Worm (Caenorhabditis elegans) whole organism, young adult: ENCODE results near the gene atf-4.

Source experiments
- C06A6.2 ChIP-seq: fragments of 200-800 bp; sonication (Bioruptor generic); conservative IDR thresholded peaks from 2 replicates; pipeline ENCODE4 v1.3.6; 2022; ENCODE audit warnings: missing genetic modification characterization, missing compliant biosample characterization
- F33H1.4 ChIP-seq: fragments of 200-800 bp; sonication (Bioruptor generic); IDR thresholded peaks from 2 replicates; pipeline ENCODE4 v1.3.6; 2022; ENCODE audit warnings: missing genetic modification reagents, missing genetic modification characterization, missing compliant biosample characterization
- F37B4.10 ChIP-seq: fragments of 200-800 bp; sonication (Bioruptor generic); IDR thresholded peaks from 2 replicates; pipeline ENCODE4 v1.3.6; 2022; ENCODE audit warnings: missing genetic modification characterization, missing compliant biosample characterization
- F57A8.1 ChIP-seq: fragments of 200-800 bp; sonication (Bioruptor generic); optimal IDR thresholded peaks from 2 replicates; lab custom pipeline; 2018; ENCODE audit warnings: mild to moderate bottlenecking, missing genetic modification characterization, moderate library complexity, missing compliant biosample characterization
- K12H6.12 ChIP-seq: fragments of 200-800 bp; sonication (Bioruptor generic); optimal IDR thresholded peaks from 2 replicates; lab custom pipeline; 2018; ENCODE audit warnings: mild to moderate bottlenecking, missing genetic modification characterization, missing compliant biosample characterization
- Y56A3A.18 ChIP-seq: fragments of 200-800 bp; sonication (Bioruptor generic); IDR thresholded peaks from 2 replicates; pipeline ENCODE4 v1.3.6; 2022; ENCODE audit warnings: missing genetic modification reagents, missing genetic modification characterization, missing compliant biosample characterization
- Y79H2A.3 ChIP-seq: fragments of 200-800 bp; sonication (Bioruptor generic); conservative IDR thresholded peaks from 2 replicates; pipeline ENCODE4 v1.3.6; 2022; ENCODE audit warnings: missing genetic modification reagents, missing genetic modification characterization, missing compliant biosample characterization
- ZK185.1 ChIP-seq: sonication (generic microtip); optimal IDR thresholded peaks from 2 replicates; lab custom pipeline; 2016; ENCODE audit warnings: mild to moderate bottlenecking, missing genetic modification characterization, missing compliant biosample characterization; ENCODE audit not compliant: poor library complexity, severe bottlenecking
- ama-1 ChIP-seq, 3 experiments: fragments of 150-350 bp in 1 of 3; sonication (generic microtip) in 2 of 3; optimal IDR thresholded peaks; 2 replicates each; lab custom pipeline; 2014 to 2018; ENCODE audit warnings: missing biosample characterization in 2 of 3, missing genetic modification characterization in 2 of 3, missing genetic modification reagents in 2 of 3
- athp-1 ChIP-seq: sonication (generic microtip); optimal IDR thresholded peaks from 2 replicates; lab custom pipeline; 2017; ENCODE audit warnings: mild to moderate bottlenecking, missing genetic modification characterization, missing compliant biosample characterization
- attf-3 ChIP-seq: fragments of 200-800 bp; sonication (Bioruptor generic); conservative IDR thresholded peaks from 2 replicates; pipeline ENCODE4 v1.3.6; 2022; ENCODE audit warnings: missing genetic modification reagents, missing genetic modification characterization, missing compliant biosample characterization
- attf-5 ChIP-seq: fragments of 200-800 bp; sonication (Bioruptor generic); optimal IDR thresholded peaks from 2 replicates; lab custom pipeline; 2018; ENCODE audit warnings: mild to moderate bottlenecking, missing genetic modification characterization, missing compliant biosample characterization
- attf-6 ChIP-seq: fragments of 200-800 bp; sonication (Bioruptor generic); IDR thresholded peaks from 2 replicates; pipeline ENCODE4 v1.3.6; 2022; ENCODE audit warnings: missing genetic modification reagents, missing genetic modification characterization, missing compliant biosample characterization
- ceh-40 ChIP-seq: fragments of 200-800 bp; sonication (Bioruptor generic); IDR thresholded peaks from 2 replicates; pipeline ENCODE4 v1.3.6; 2022; ENCODE audit warnings: missing genetic modification characterization, missing compliant biosample characterization
- ceh-58 ChIP-seq: fragments of 200-800 bp; sonication (Bioruptor generic); IDR thresholded peaks from 2 replicates; pipeline ENCODE4 v1.3.6; 2022; ENCODE audit warnings: missing genetic modification characterization, missing compliant biosample characterization
- ceh-79 ChIP-seq: sonication (generic microtip); optimal IDR thresholded peaks from 2 replicates; lab custom pipeline; 2017; ENCODE audit warnings: mild to moderate bottlenecking, missing genetic modification characterization, missing compliant biosample characterization
- ceh-91 ChIP-seq: fragments of 200-800 bp; sonication (Bioruptor generic); IDR thresholded peaks from 2 replicates; pipeline ENCODE4 v1.3.6; 2022; ENCODE audit warnings: missing genetic modification reagents, missing genetic modification characterization, missing compliant biosample characterization
- chd-7 ChIP-seq: sonication (generic microtip); optimal IDR thresholded peaks from 2 replicates; lab custom pipeline; 2016; ENCODE audit warnings: mild to moderate bottlenecking, missing genetic modification characterization, moderate library complexity, missing compliant biosample characterization
- die-1 ChIP-seq: sonication (generic microtip); optimal IDR thresholded peaks from 2 replicates; lab custom pipeline; 2016; ENCODE audit warnings: missing genotype, mild to moderate bottlenecking, missing genetic modification characterization, missing compliant biosample characterization
- ekl-4 ChIP-seq: fragments of 200-800 bp; sonication (Bioruptor generic); IDR thresholded peaks from 2 replicates; pipeline ENCODE4 v1.3.6; 2022; ENCODE audit warnings: missing genetic modification reagents, missing genetic modification characterization, missing compliant biosample characterization
- ets-4 ChIP-seq: fragments of 200-800 bp; sonication (Bioruptor generic); optimal IDR thresholded peaks from 2 replicates; lab custom pipeline; 2018; ENCODE audit warnings: mild to moderate bottlenecking, missing genetic modification characterization, missing compliant biosample characterization
- fkh-3 ChIP-seq: sonication (generic microtip); optimal IDR thresholded peaks from 2 replicates; lab custom pipeline; 2016; ENCODE audit warnings: mild to moderate bottlenecking, missing genetic modification characterization, missing compliant biosample characterization
- gei-17 ChIP-seq: fragments of 200-800 bp; sonication (Bioruptor generic); optimal IDR thresholded peaks from 2 replicates; lab custom pipeline; 2018; ENCODE audit warnings: mild to moderate bottlenecking, missing genetic modification characterization, missing compliant biosample characterization
- hlh-12 ChIP-seq: sonication (generic microtip); optimal IDR thresholded peaks from 2 replicates; lab custom pipeline; 2016; ENCODE audit warnings: missing genetic modification characterization, missing compliant biosample characterization
- hmg-1.2 ChIP-seq: fragments of 200-800 bp; sonication (Bioruptor generic); IDR thresholded peaks from 2 replicates; pipeline ENCODE4 v1.3.6; 2022; ENCODE audit warnings: missing genetic modification reagents, missing genetic modification characterization, missing compliant biosample characterization
- hsf-1 ChIP-seq: fragments of 200-800 bp; sonication (Bioruptor generic); IDR thresholded peaks from 2 replicates; pipeline ENCODE4 v1.3.6; 2022; ENCODE audit warnings: missing genetic modification reagents, missing genetic modification characterization, missing compliant biosample characterization
- lin-26 ChIP-seq: fragments of 200-800 bp; sonication (Bioruptor generic); IDR thresholded peaks from 2 replicates; pipeline ENCODE4 v1.3.6; 2022; ENCODE audit warnings: missing genetic modification reagents, missing genetic modification characterization, missing compliant biosample characterization
- lin-40 ChIP-seq: sonication (generic microtip); optimal IDR thresholded peaks from 2 replicates; lab custom pipeline; 2016; ENCODE audit warnings: missing genetic modification characterization, mild to moderate bottlenecking, missing compliant biosample characterization, missing genotype, missing genetic modification reagents
- lsl-1 ChIP-seq: fragments of 200-800 bp; sonication (Bioruptor generic); optimal IDR thresholded peaks from 2 replicates; lab custom pipeline; 2018; ENCODE audit warnings: mild to moderate bottlenecking, missing genetic modification characterization, moderate library complexity, missing compliant biosample characterization
- lsy-27 ChIP-seq: sonication (generic microtip); optimal IDR thresholded peaks from 2 replicates; lab custom pipeline; 2017; ENCODE audit warnings: missing genetic modification characterization, mild to moderate bottlenecking, missing compliant biosample characterization, antibody characterized with exemption, missing genotype, borderline replicate concordance; ENCODE audit not compliant: insufficient read depth
- madf-3 ChIP-seq: fragments of 200-800 bp; sonication (Bioruptor generic); IDR thresholded peaks from 2 replicates; pipeline ENCODE4 v1.3.6; 2022; ENCODE audit warnings: missing genetic modification reagents, missing genetic modification characterization, missing compliant biosample characterization
- madf-8 ChIP-seq: fragments of 200-800 bp; sonication (Bioruptor generic); conservative IDR thresholded peaks from 2 replicates; pipeline ENCODE4 v1.3.6; 2022; ENCODE audit warnings: missing genetic modification reagents, missing genetic modification characterization, missing compliant biosample characterization
- mel-28 ChIP-seq: sonication (generic microtip); optimal IDR thresholded peaks from 2 replicates; lab custom pipeline; 2016; ENCODE audit warnings: borderline replicate concordance, mild to moderate bottlenecking, missing genetic modification characterization, missing compliant biosample characterization
- nfya-2 ChIP-seq: fragments of 200-800 bp; sonication (Bioruptor generic); IDR thresholded peaks from 2 replicates; pipeline ENCODE4 v1.3.6; 2022; ENCODE audit warnings: missing genetic modification reagents, missing genetic modification characterization, missing compliant biosample characterization
- nhr-179 ChIP-seq: sonication (generic microtip); optimal IDR thresholded peaks from 2 replicates; lab custom pipeline; 2016; ENCODE audit warnings: mild to moderate bottlenecking, missing genetic modification characterization, missing compliant biosample characterization
- nhr-27 ChIP-seq: fragments of 200-800 bp; sonication (Bioruptor generic); optimal IDR thresholded peaks from 2 replicates; lab custom pipeline; 2018; ENCODE audit warnings: mild to moderate bottlenecking, missing genetic modification characterization, moderate library complexity, missing compliant biosample characterization
- rec-8 ChIP-seq, 2 experiments: sonication (generic microtip); optimal IDR thresholded peaks; 2 replicates each; lab custom pipeline; 2016; ENCODE audit warnings: mild to moderate bottlenecking in 2 of 2, missing genetic modification characterization in 2 of 2, missing genetic modification reagents in 2 of 2, missing genotype in 2 of 2, missing biosample characterization in 1 of 2, missing compliant biosample characterization in 1 of 2, moderate library complexity in 1 of 2
- rpc-1 ChIP-seq, 2 experiments: fragments of 150-350 bp in 1 of 2; sonication (generic microtip) in 1 of 2; optimal IDR thresholded peaks; 2 replicates each; lab custom pipeline; 2014 to 2018; ENCODE audit warnings: missing biosample characterization in 1 of 2, missing genetic modification characterization in 1 of 2, missing genetic modification reagents in 1 of 2, missing genotype in 1 of 2
- sea-2 ChIP-seq: fragments of 200-800 bp; sonication (Bioruptor generic); IDR thresholded peaks from 2 replicates; pipeline ENCODE4 v1.3.6; 2022; ENCODE audit warnings: missing genetic modification characterization, missing compliant biosample characterization
- snpc-4 ChIP-seq, 5 experiments: fragments of 150-350 bp in 1 of 5; sonication (generic microtip) in 4 of 5; optimal IDR thresholded peaks; 2 replicates each; lab custom pipeline; 2014 to 2018; ENCODE audit warnings: missing genetic modification characterization in 5 of 5, missing biosample characterization in 3 of 5, antibody characterized with exemption in 2 of 5, mild to moderate bottlenecking in 2 of 5, missing compliant biosample characterization in 2 of 5, missing genotype in 2 of 5, moderate library complexity in 2 of 5, missing genetic modification reagents in 1 of 5
- somi-1 ChIP-seq: fragments of 200-800 bp; sonication (Bioruptor generic); optimal IDR thresholded peaks from 2 replicates; lab custom pipeline; 2018; ENCODE audit warnings: mild to moderate bottlenecking, missing genetic modification characterization, missing compliant biosample characterization
- tbx-9 ChIP-seq: sonication (generic microtip); optimal IDR thresholded peaks from 2 replicates; lab custom pipeline; 2016; ENCODE audit warnings: borderline replicate concordance, missing genetic modification characterization, inconsistent platforms, missing compliant biosample characterization
- unc-130 ChIP-seq: sonication (generic microtip); optimal IDR thresholded peaks from 2 replicates; lab custom pipeline; 2016; ENCODE audit warnings: missing genetic modification reagents, missing genetic modification characterization, missing compliant biosample characterization
- ztf-18 ChIP-seq: sonication (generic microtip); optimal IDR thresholded peaks from 2 replicates; lab custom pipeline; 2016; ENCODE audit warnings: missing genotype, mild to moderate bottlenecking, missing genetic modification characterization, missing compliant biosample characterization
- ztf-26 ChIP-seq: sonication (generic microtip); optimal IDR thresholded peaks from 2 replicates; lab custom pipeline; 2017; ENCODE audit warnings: missing genetic modification characterization, missing compliant biosample characterization
- ztf-3 ChIP-seq: fragments of 200-800 bp; sonication (Bioruptor generic); optimal IDR thresholded peaks from 2 replicates; lab custom pipeline; 2018; ENCODE audit warnings: mild to moderate bottlenecking, missing genetic modification characterization, missing compliant biosample characterization

atf-4 gene

DNA sequence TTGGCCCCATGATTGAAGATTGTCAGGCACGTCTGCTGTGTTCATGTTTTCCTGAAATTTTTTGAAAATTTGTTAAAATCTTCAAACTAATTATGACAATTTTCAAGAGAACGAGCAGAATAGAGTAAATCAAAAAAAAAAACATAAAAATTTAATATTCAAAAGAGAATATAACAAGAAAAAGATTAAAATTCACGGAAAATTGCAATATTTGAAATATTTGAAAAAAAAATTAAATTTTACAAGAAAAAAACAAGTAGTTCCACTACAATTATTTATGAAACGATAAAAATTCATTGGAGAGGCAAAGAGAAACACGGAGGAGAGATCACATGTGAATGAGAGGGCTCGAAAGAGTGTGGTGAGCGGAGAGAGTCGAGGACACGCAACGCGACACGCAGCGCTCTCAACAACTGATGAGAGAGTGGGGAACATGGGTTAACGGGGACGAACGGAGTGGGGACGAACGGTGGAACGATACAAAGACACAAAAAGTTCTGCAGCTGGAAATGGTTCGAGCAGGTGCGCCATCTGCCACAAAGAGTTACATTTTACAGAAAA lies 14.0 kb upstream of the atf-4 start, which contains the start of gene mbk-1:
Gene mbk-1 (minus strand): TSS at position 51 of the 561 bp plus-strand sequence.
- TF ChIP-seq ztf-3 (no peak), ceh-79 (tag; lab: Kevin White, UChicago) (no peak), hsf-1 (no peak), madf-8 (GFP tag; lab: Robert Waterston, UW) (no peak), K12H6.12 (peak; percentile 29), unc-130 (GFP tag; lab: Kevin White, UChicago) (no peak), lin-40 (tag; lab: Kevin White, UChicago) (peak; percentile 60), ceh-40 (GFP tag; lab: Robert Waterston, UW) (no peak), hlh-12 (tag; lab: Kevin White, UChicago) (no peak), mel-28 (tag; lab: Kevin White, UChicago) (no peak), somi-1 (GFP tag; lab: Kevin White, UChicago) (no peak), F33H1.4 (GFP tag; lab: Robert Waterston, UW) (no peak), nhr-27 (tag; lab: Kevin White, UChicago) (no peak), lsy-27 (tag; lab: Kevin White, UChicago) (no peak), lsl-1 (no peak), ceh-58 (GFP tag; lab: Robert Waterston, UW) (no peak), lin-26 (GFP tag; lab: Robert Waterston, UW) (peak; percentile 57; the same call in 1 of the 2 replicates), fkh-3 (tag; lab: Kevin White, UChicago) (no peak), tbx-9 (tag; lab: Kevin White, UChicago) (no peak), attf-6 (GFP tag; lab: Robert Waterston, UW) (no peak), die-1 (tag; lab: Kevin White, UChicago) (peak; percentile 4), ekl-4 (no peak), gei-17 (peak; percentile 16), madf-3 (peak; percentile 87), athp-1 (tag; lab: Kevin White, UChicago) (no peak), F37B4.10 (GFP tag; lab: Robert Waterston, UW) (no peak), nhr-179 (no peak), ama-1 (optimal IDR thresholded peaks at IDR 0.05; lab: Kevin White, UChicago) (no peak), ama-1 (GFP tag; optimal IDR thresholded peaks at IDR 0.05; lab: Kevin White, UChicago) (no peak), nfya-2 (GFP tag; lab: Robert Waterston, UW) (no peak), ets-4 (GFP tag; lab: Kevin White, UChicago) (no peak), sea-2 (GFP tag; lab: Robert Waterston, UW) (no peak), C06A6.2 (GFP tag; lab: Robert Waterston, UW) (no peak), F57A8.1 (GFP tag; lab: Kevin White, UChicago) (no peak), ztf-18 (tag; lab: Kevin White, UChicago) (peak; percentile 1), hmg-1.2 (peak; percentile 88), ZK185.1 (tag; lab: Kevin White, UChicago) (no peak), rpc-1 (optimal IDR thresholded peaks at IDR 0.05; lab: Kevin White, UChicago) (no peak), rpc-1 (tag; optimal IDR thresholded peaks at IDR 0.05; lab: Kevin White, UChicago) (no peak), rec-8 (tag; optimal IDR thresholded peaks at IDR 0.05; lab: Kevin White, UChicago) (no peak), ceh-91 (GFP tag; lab: Robert Waterston, UW) (no peak), Y79H2A.3 (GFP tag; lab: Robert Waterston, UW) (no peak), attf-3 (GFP tag; lab: Robert Waterston, UW) (no peak), attf-5 (GFP tag; lab: Kevin White, UChicago) (peak; percentile 58), Y56A3A.18 (GFP tag; lab: Robert Waterston, UW) (no peak), chd-7 (no peak), ztf-26 (tag; lab: Kevin White, UChicago) (peak; percentile 6), snpc-4 (GFP tag; optimal IDR thresholded peaks at IDR 0.05; lab: Kevin White, UChicago) (no peak), snpc-4 (tag; optimal IDR thresholded peaks at IDR 0.05; lab: Kevin White, UChicago) (peak in 3 of 4 experiments; percentile 31 to 40 (median 35))
